Worm (Caenorhabditis elegans) whole organism, late embryonic: ENCODE results near the gene M151.3.

ENCODE experiments used
- K02D7.2 ChIP-seq: sonication (generic microtip); optimal IDR thresholded peaks from 2 replicates; lab custom pipeline; 2017; ENCODE audit warnings: mild to moderate bottlenecking, missing genetic modification characterization, missing compliant biosample characterization
- fax-1 ChIP-seq: sonication (generic microtip); optimal IDR thresholded peaks from 2 replicates; lab custom pipeline; 2016; ENCODE audit warnings: missing genotype, missing genetic modification characterization, missing compliant biosample characterization
- gmeb-2 ChIP-seq: sonication (generic microtip); optimal IDR thresholded peaks from 2 replicates; lab custom pipeline; 2016; ENCODE audit warnings: missing genetic modification characterization, inconsistent platforms, missing compliant biosample characterization
- hlh-13 ChIP-seq: fragments of 200-800 bp; sonication (Bioruptor generic); optimal IDR thresholded peaks from 2 replicates; lab custom pipeline; 2018; ENCODE audit warnings: mild to moderate bottlenecking, missing genetic modification characterization, missing compliant biosample characterization
- pqm-1 ChIP-seq: sonication (generic microtip); optimal IDR thresholded peaks from 2 replicates; lab custom pipeline; 2016; ENCODE audit warnings: missing genetic modification characterization, missing compliant biosample characterization
- ttx-3 ChIP-seq: sonication (generic microtip); optimal IDR thresholded peaks from 2 replicates; lab custom pipeline; 2016; ENCODE audit warnings: missing genetic modification reagents, missing genetic modification characterization, missing compliant biosample characterization

- TF ChIP-seq K02D7.2 (tag; lab: Kevin White, UChicago) (no peak), pqm-1 (tag; lab: Kevin White, UChicago) (no peak), hlh-13 (GFP tag; lab: Kevin White, UChicago) (no peak), ttx-3 (tag; lab: Kevin White, UChicago) (no peak), gmeb-2 (tag; lab: Kevin White, UChicago) (no peak), fax-1 (tag; lab: Kevin White, UChicago) (no peak)
Observed at ce11 chrII:3579767-3580166, 47.2 kb upstream of the M151.3 start, which contains the start of gene clec-134.
